Worm (Caenorhabditis elegans) whole organism, L4 larva: ENCODE data around the gene K09E3.7.

ENCODE experiments used
- T20F7.1 ChIP-seq: fragments of 200-800 bp; sonication (Bioruptor generic); optimal IDR thresholded peaks from 2 replicates; lab custom pipeline; 2018; ENCODE audit warnings: mild to moderate bottlenecking, missing genetic modification characterization, missing compliant biosample characterization
- Y48G9A.11 ChIP-seq: fragments of 200-800 bp; sonication (Bioruptor generic); IDR thresholded peaks from 2 replicates; pipeline ENCODE4 v1.3.6; 2022; ENCODE audit warnings: missing genetic modification reagents, missing genetic modification characterization, missing compliant biosample characterization
- aha-1 ChIP-seq: fragments of 150-350 bp; peaks from one replicate; lab custom pipeline; 2014; ENCODE audit warnings: missing biosample characterization, missing genetic modification characterization
- ces-1 ChIP-seq: fragments of 150-350 bp; sonication (generic microtip); optimal IDR thresholded peaks from 4 replicates; lab custom pipeline; 2014; ENCODE audit warnings: missing biosample characterization, missing genetic modification reagents, missing genetic modification characterization
- cey-2 ChIP-seq: sonication (generic microtip); optimal IDR thresholded peaks from 3 replicates; lab custom pipeline; 2017; ENCODE audit warnings: missing genetic modification characterization, mild to moderate bottlenecking, missing compliant biosample characterization, antibody characterized with exemption, borderline replicate concordance; ENCODE audit not compliant: insufficient read depth
- daf-16 ChIP-seq, 3 experiments: sonication (generic microtip); optimal IDR thresholded peaks; 2 replicates each; lab custom pipeline; 2016 to 2017; ENCODE audit warnings: missing genetic modification characterization in 3 of 3, missing genetic modification reagents in 3 of 3, mild to moderate bottlenecking in 2 of 3, missing compliant biosample characterization in 2 of 3, missing biosample characterization in 1 of 3, moderate library complexity in 1 of 3
- daf-19 ChIP-seq: fragments of 200-800 bp; sonication (Bioruptor generic); conservative IDR thresholded peaks from 2 replicates; pipeline ENCODE4 v1.3.6; 2022; ENCODE audit warnings: missing genetic modification characterization, missing compliant biosample characterization
- dmd-6 ChIP-seq: fragments of 200-800 bp; sonication (Bioruptor generic); IDR thresholded peaks from 2 replicates; pipeline ENCODE4 v1.3.6; 2022; ENCODE audit warnings: missing genetic modification reagents, missing genetic modification characterization, missing compliant biosample characterization
- dmd-8 ChIP-seq: fragments of 200-800 bp; sonication (Bioruptor generic); IDR thresholded peaks from 2 replicates; pipeline ENCODE4 v1.3.6; 2022; ENCODE audit warnings: missing genetic modification characterization, missing compliant biosample characterization
- dmd-9 ChIP-seq: fragments of 200-800 bp; sonication (Bioruptor generic); IDR thresholded peaks from 2 replicates; pipeline ENCODE4 v1.3.6; 2022; ENCODE audit warnings: missing genetic modification reagents, missing genetic modification characterization, missing compliant biosample characterization
- duxl-1 ChIP-seq: sonication (generic microtip); optimal IDR thresholded peaks from 2 replicates; lab custom pipeline; 2016; ENCODE audit warnings: mild to moderate bottlenecking, missing genetic modification characterization, moderate library complexity, missing compliant biosample characterization; ENCODE audit not compliant: poor library complexity
- dve-1 ChIP-seq: sonication (generic microtip); optimal IDR thresholded peaks from 2 replicates; lab custom pipeline; 2017; ENCODE audit warnings: antibody characterized with exemption, mild to moderate bottlenecking, missing genetic modification characterization, missing compliant biosample characterization; ENCODE audit not compliant: insufficient read depth
- fkh-10 ChIP-seq: fragments of 150-350 bp; optimal IDR thresholded peaks from 2 replicates; lab custom pipeline; 2014; ENCODE audit warnings: missing biosample characterization, missing genetic modification reagents, missing genetic modification characterization
- fos-1 ChIP-seq: fragments of 150-350 bp; optimal IDR thresholded peaks from 2 replicates; lab custom pipeline; 2014; ENCODE audit warnings: missing biosample characterization, missing genetic modification characterization
- hif-1 ChIP-seq, 2 experiments: sonication (generic microtip); optimal IDR thresholded peaks; 2 replicates each; lab custom pipeline; 2016 to 2017; ENCODE audit warnings: missing compliant biosample characterization in 2 of 2, missing genetic modification characterization in 2 of 2, missing genetic modification reagents in 2 of 2, missing genotype in 2 of 2, mild to moderate bottlenecking in 1 of 2
- hlh-11 ChIP-seq: fragments of 200-800 bp; sonication (Bioruptor generic); optimal IDR thresholded peaks from 2 replicates; lab custom pipeline; 2018; ENCODE audit warnings: mild to moderate bottlenecking, missing genetic modification characterization, missing compliant biosample characterization
- hlh-30 ChIP-seq: sonication (generic microtip); optimal IDR thresholded peaks from 2 replicates; lab custom pipeline; 2017; ENCODE audit warnings: antibody characterized with exemption, mild to moderate bottlenecking, missing genetic modification characterization, missing compliant biosample characterization; ENCODE audit not compliant: insufficient read depth
- lim-7 ChIP-seq: fragments of 200-800 bp; sonication (Bioruptor generic); IDR thresholded peaks from 2 replicates; pipeline ENCODE4 v1.3.6; 2022; ENCODE audit warnings: missing genetic modification characterization, missing compliant biosample characterization
- lin-13 ChIP-seq: fragments of 150-350 bp; optimal IDR thresholded peaks from 2 replicates; lab custom pipeline; 2014; ENCODE audit warnings: missing biosample characterization, missing genetic modification reagents, missing genetic modification characterization
- lin-15B ChIP-seq: fragments of 150-350 bp; sonication (generic microtip); optimal IDR thresholded peaks from 3 replicates; lab custom pipeline; 2014; ENCODE audit warnings: missing biosample characterization, missing genetic modification characterization
- lin-29 ChIP-seq: fragments of 200-800 bp; sonication (Bioruptor generic); IDR thresholded peaks from 2 replicates; pipeline ENCODE4 v1.3.6; 2022; ENCODE audit warnings: missing genetic modification reagents, missing genetic modification characterization, missing compliant biosample characterization
- lin-39 ChIP-seq: fragments of 150-350 bp; optimal IDR thresholded peaks from 2 replicates; lab custom pipeline; 2014; ENCODE audit warnings: missing biosample characterization, missing genetic modification reagents, missing genetic modification characterization
- madf-9 ChIP-seq: fragments of 200-800 bp; sonication (Bioruptor generic); conservative IDR thresholded peaks from 2 replicates; pipeline ENCODE4 v1.3.6; 2022; ENCODE audit warnings: missing genetic modification reagents, missing genetic modification characterization, missing compliant biosample characterization
- mdl-1 ChIP-seq, 2 experiments: fragments of 150-350 bp in 1 of 2; sonication (generic microtip) in 1 of 2; optimal IDR thresholded peaks; 2 replicates each; lab custom pipeline; 2014 to 2017; ENCODE audit warnings: missing biosample characterization in 2 of 2, missing genetic modification characterization in 2 of 2
- mdt-29 ChIP-seq: fragments of 200-800 bp; sonication (Bioruptor generic); IDR thresholded peaks from 2 replicates; pipeline ENCODE4 v1.3.6; 2022; ENCODE audit warnings: missing genetic modification reagents, missing genetic modification characterization, missing compliant biosample characterization
- mep-1 ChIP-seq: fragments of 150-350 bp; sonication (generic microtip); optimal IDR thresholded peaks from 3 replicates; lab custom pipeline; 2014; ENCODE audit warnings: missing biosample characterization, missing genetic modification characterization
- nhr-102 ChIP-seq: sonication (generic microtip); optimal IDR thresholded peaks from 2 replicates; lab custom pipeline; 2016; ENCODE audit warnings: mild to moderate bottlenecking, missing genetic modification characterization, moderate library complexity, missing compliant biosample characterization
- nhr-28 ChIP-seq: fragments of 150-350 bp; optimal IDR thresholded peaks from 2 replicates; lab custom pipeline; 2014; ENCODE audit warnings: missing biosample characterization, missing genetic modification characterization
- nhr-41 ChIP-seq: fragments of 200-800 bp; sonication (Bioruptor generic); IDR thresholded peaks from 2 replicates; pipeline ENCODE4 v1.3.6; 2022; ENCODE audit warnings: missing genetic modification reagents, missing genetic modification characterization, missing compliant biosample characterization
- nhr-48 ChIP-seq: sonication (generic microtip); optimal IDR thresholded peaks from 2 replicates; lab custom pipeline; 2016; ENCODE audit warnings: mild to moderate bottlenecking, missing genetic modification characterization, missing compliant biosample characterization
- nhr-6 ChIP-seq: fragments of 150-350 bp; optimal IDR thresholded peaks from 2 replicates; lab custom pipeline; 2014; ENCODE audit warnings: missing biosample characterization, missing genetic modification characterization
- pha-4 ChIP-seq, 2 experiments: fragments of 150-350 bp in 1 of 2; fragments of 200-800 bp in 1 of 2; sonication (Bioruptor generic) in 1 of 2; IDR thresholded peaks in 1 of 2; optimal IDR thresholded peaks in 1 of 2; 2 replicates each; pipeline versions ENCODE4 v1.3.6 to Lab custom; 2014 to 2022; ENCODE audit warnings: missing genetic modification characterization in 2 of 2, missing genetic modification reagents in 2 of 2, missing biosample characterization in 1 of 2, missing compliant biosample characterization in 1 of 2
- php-3 ChIP-seq: fragments of 200-800 bp; sonication (Bioruptor generic); IDR thresholded peaks from 2 replicates; pipeline ENCODE4 v1.3.6; 2022; ENCODE audit warnings: missing genetic modification reagents, missing genetic modification characterization, missing compliant biosample characterization
- pqm-1 ChIP-seq: sonication (generic microtip); optimal IDR thresholded peaks from 2 replicates; lab custom pipeline; 2017; ENCODE audit warnings: missing biosample characterization, missing genetic modification characterization
- saeg-2 ChIP-seq: fragments of 200-800 bp; sonication (Bioruptor generic); IDR thresholded peaks from 2 replicates; pipeline ENCODE4 v1.3.6; 2022; ENCODE audit warnings: missing genetic modification reagents, missing genetic modification characterization, missing compliant biosample characterization
- snpc-4 ChIP-seq: fragments of 150-350 bp; optimal IDR thresholded peaks from 2 replicates; lab custom pipeline; 2014; ENCODE audit warnings: missing biosample characterization, missing genetic modification characterization
- spr-1 ChIP-seq: sonication (generic microtip); optimal IDR thresholded peaks from 2 replicates; lab custom pipeline; 2016; ENCODE audit warnings: mild to moderate bottlenecking, missing genetic modification characterization, missing compliant biosample characterization
- tra-1 ChIP-seq: fragments of 200-800 bp; sonication (Bioruptor generic); IDR thresholded peaks from 2 replicates; pipeline ENCODE4 v1.3.6; 2022; ENCODE audit warnings: missing genetic modification reagents, missing genetic modification characterization, missing compliant biosample characterization
- unc-130 ChIP-seq: sonication (generic microtip); optimal IDR thresholded peaks from 2 replicates; lab custom pipeline; 2016; ENCODE audit warnings: missing genetic modification reagents, missing genetic modification characterization, missing compliant biosample characterization
- unc-62 ChIP-seq, 3 experiments: fragments of 150-350 bp in 1 of 3; sonication (generic microtip); optimal IDR thresholded peaks in 2 of 3; peaks in 1 of 3; 1 replicate in 1 of 3; 2 replicates in 2 of 3; lab custom pipeline; 2014 to 2017; ENCODE audit warnings: missing biosample characterization in 3 of 3, missing genetic modification characterization in 3 of 3, missing genetic modification reagents in 3 of 3, missing genotype in 1 of 3
- vab-7 ChIP-seq: fragments of 200-800 bp; sonication (Bioruptor generic); IDR thresholded peaks from 2 replicates; pipeline ENCODE4 v1.3.6; 2022; ENCODE audit warnings: missing genetic modification reagents, missing genetic modification characterization, missing compliant biosample characterization
- zip-2 ChIP-seq: fragments of 150-350 bp; optimal IDR thresholded peaks from 2 replicates; lab custom pipeline; 2014; ENCODE audit warnings: missing biosample characterization, missing genetic modification characterization
- ztf-11 ChIP-seq: fragments of 150-350 bp; optimal IDR thresholded peaks from 2 replicates; lab custom pipeline; 2014; ENCODE audit warnings: missing biosample characterization, missing genetic modification characterization
- ztf-7 ChIP-seq: fragments of 150-350 bp; optimal IDR thresholded peaks from 2 replicates; lab custom pipeline; 2014; ENCODE audit warnings: missing biosample characterization, missing genetic modification characterization

The K09E3.7 gene

DNA sequence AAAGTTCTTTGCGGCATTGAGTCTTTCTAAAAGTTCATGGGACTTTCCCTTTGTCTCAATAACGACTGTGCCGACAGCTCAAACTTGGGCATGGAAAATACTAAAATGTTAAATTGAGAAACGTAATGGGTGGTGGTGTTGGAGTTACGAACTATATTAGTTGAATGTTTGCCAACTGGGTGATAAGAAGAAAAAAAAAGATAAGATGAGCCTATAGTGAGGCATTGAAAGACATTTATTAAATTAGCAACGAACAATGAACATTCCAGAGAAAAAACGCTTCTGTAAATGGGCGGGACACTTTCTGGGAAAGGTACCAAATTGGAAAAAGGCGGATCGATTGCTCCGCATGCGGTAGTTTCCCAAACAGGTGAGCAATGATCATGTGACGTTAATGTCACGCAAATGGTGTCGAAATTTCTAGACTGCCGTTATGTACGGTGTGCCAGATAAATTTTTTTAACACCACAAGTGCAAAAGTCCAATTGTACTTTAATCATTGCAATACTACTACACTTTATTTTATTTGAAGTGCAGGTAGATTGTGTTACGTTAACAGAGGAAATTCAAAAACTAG is 5.0 kb upstream of the K09E3.7 start:
- peak; percentile 38 for TF ChIP-seq nhr-48 (tag; lab: Kevin White, UChicago)
- TF ChIP-seq dve-1 (tag; lab: Kevin White, UChicago): peak; percentile 73
- peak; percentile 80 for TF ChIP-seq hlh-11 (tag; lab: Kevin White, UChicago)
- peak; percentile 9 for TF ChIP-seq duxl-1 (tag; lab: Kevin White, UChicago)
- peak; percentile 12 for TF ChIP-seq nhr-28
- TF ChIP-seq daf-16 (GFP tag; optimal IDR thresholded peaks at IDR 0.05; lab: Kevin White, UChicago): no peak
- TF ChIP-seq daf-16 (tag; optimal IDR thresholded peaks at IDR 0.05; lab: Kevin White, UChicago): peak; percentile 33
- 0 out of 2 replicates have a peak, but pooled peaks have one; percentile 21 for TF ChIP-seq pha-4 (GFP tag; IDR thresholded peaks at IDR 0.05; lab: Robert Waterston, UW)
- no peak for TF ChIP-seq pha-4 (tag; optimal IDR thresholded peaks at IDR 0.05; lab: Kevin White, UChicago)
- peak; percentile 60 for TF ChIP-seq pqm-1 (tag; lab: Kevin White, UChicago)
- TF ChIP-seq dmd-6 (GFP tag; lab: Robert Waterston, UW): peak; percentile 61
- TF ChIP-seq hlh-30 (tag; lab: Kevin White, UChicago): peak; percentile 71
- peak; percentile 82 for TF ChIP-seq mdt-29
- no peak for TF ChIP-seq fos-1 (tag; lab: Kevin White, UChicago)
- no peak for TF ChIP-seq mdl-1 (tag; optimal IDR thresholded peaks at IDR 0.05; lab: Kevin White, UChicago)
- TF ChIP-seq nhr-102 (tag; lab: Kevin White, UChicago): peak; percentile 25
- no peak for TF ChIP-seq lin-15B
- no peak for TF ChIP-seq dmd-9 (GFP tag; lab: Robert Waterston, UW)
- TF ChIP-seq tra-1: 0 out of 2 replicates have a peak, but pooled peaks have one; percentile 29
- peak; percentile 93 for TF ChIP-seq aha-1
- no peak for TF ChIP-seq dmd-8 (GFP tag; lab: Robert Waterston, UW)

DNA sequence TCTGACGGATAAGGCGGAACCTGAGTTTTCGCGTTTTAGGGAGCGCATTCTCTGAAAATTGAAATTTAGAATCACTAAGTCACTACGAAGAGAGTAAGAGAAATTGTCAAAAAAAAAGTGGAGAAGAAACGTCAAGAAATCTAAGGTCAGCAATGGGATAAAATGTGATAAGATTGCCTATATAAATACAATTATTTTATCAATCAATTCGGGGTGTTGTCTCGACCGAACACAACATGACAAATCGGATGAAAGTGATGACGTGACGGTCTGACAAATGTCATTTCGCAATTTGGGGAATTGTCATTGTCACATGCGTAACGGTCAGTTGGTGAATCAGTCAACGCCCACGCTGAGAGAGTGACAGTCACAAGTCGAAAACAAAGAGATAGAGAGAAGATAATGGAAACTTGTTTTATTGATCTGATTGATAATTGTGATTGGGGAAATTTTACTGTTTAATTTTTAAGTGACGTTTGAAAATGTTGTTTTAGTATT is 3.8 kb upstream of the K09E3.7 start, which contains the start of gene cnp-3:
cnp-3 (minus strand) TSS at position 51 of the 498 bp plus-strand sequence.
- TF ChIP-seq saeg-2 (GFP tag; lab: Robert Waterston, UW): no peak
- no peak for TF ChIP-seq daf-19 (GFP tag; lab: Robert Waterston, UW)
- peak in 1 of 2 experiments; percentile 18 for TF ChIP-seq hif-1 (tag; optimal IDR thresholded peaks at IDR 0.05; lab: Kevin White, UChicago)
- TF ChIP-seq unc-62 (GFP tag; optimal IDR thresholded peaks at IDR 0.05 in 1 of 2; lab: Kevin White, UChicago): peak in 1 of 2 experiments; percentile 61
- no peak for TF ChIP-seq unc-62 (tag; optimal IDR thresholded peaks at IDR 0.05; lab: Kevin White, UChicago)
- no peak for TF ChIP-seq dmd-8 (GFP tag; lab: Robert Waterston, UW)
- peak; percentile 31 for TF ChIP-seq aha-1
- no peak for TF ChIP-seq tra-1
- peak; percentile 5 for TF ChIP-seq nhr-48 (tag; lab: Kevin White, UChicago)
- TF ChIP-seq ztf-7 (tag; lab: Kevin White, UChicago): no peak
- no peak for TF ChIP-seq spr-1
- TF ChIP-seq nhr-41 (GFP tag; lab: Robert Waterston, UW): no peak
- no peak for TF ChIP-seq lin-39 (tag; lab: Kevin White, UChicago)
- peak; percentile 11 for TF ChIP-seq nhr-102 (tag; lab: Kevin White, UChicago)
- TF ChIP-seq unc-130: no peak
- no peak for TF ChIP-seq Y48G9A.11 (GFP tag; lab: Robert Waterston, UW)
- no peak for TF ChIP-seq php-3 (GFP tag; lab: Robert Waterston, UW)
- TF ChIP-seq vab-7 (GFP tag; lab: Robert Waterston, UW): no peak
- peak; percentile 91 for TF ChIP-seq hlh-30 (tag; lab: Kevin White, UChicago)
- TF ChIP-seq lin-13: peak; percentile 20
- TF ChIP-seq lin-29 (GFP tag; lab: Robert Waterston, UW): no peak
- no peak for TF ChIP-seq ztf-11 (tag; lab: Kevin White, UChicago)
- no peak for TF ChIP-seq madf-9
- TF ChIP-seq ces-1 (GFP tag; lab: Kevin White, UChicago): no peak
- no peak for TF ChIP-seq lim-7
- no peak for TF ChIP-seq mdt-29
- peak; percentile 45 for TF ChIP-seq dmd-6 (GFP tag; lab: Robert Waterston, UW)
- TF ChIP-seq daf-16 (GFP tag; optimal IDR thresholded peaks at IDR 0.05; lab: Kevin White, UChicago): no peak
- TF ChIP-seq daf-16 (tag; optimal IDR thresholded peaks at IDR 0.05; lab: Kevin White, UChicago): peak; percentile 47
- TF ChIP-seq lin-15B: no peak
- no peak for TF ChIP-seq snpc-4 (tag; lab: Kevin White, UChicago)
- TF ChIP-seq T20F7.1 (GFP tag; lab: Kevin White, UChicago): no peak
- no peak for TF ChIP-seq fos-1 (tag; lab: Kevin White, UChicago)
- TF ChIP-seq nhr-6 (tag; lab: Kevin White, UChicago): peak; percentile 16
- TF ChIP-seq zip-2 (tag; lab: Kevin White, UChicago): no peak
- no peak for TF ChIP-seq cey-2 (tag; lab: Kevin White, UChicago)
- TF ChIP-seq nhr-28: no peak
- no peak for TF ChIP-seq fkh-10 (GFP tag; lab: Kevin White, UChicago)
- TF ChIP-seq mep-1 (tag; lab: Kevin White, UChicago): peak; percentile 32
